Fruit fly (Drosophila melanogaster) whole organism, wandering third instar larva: ENCODE measurements around the gene CG33252.

Experiments used
- Abd-B ChIP-seq: fragments of >200 bp; optimal IDR thresholded peaks from 2 replicates; lab custom pipeline; 2017; ENCODE audit warnings: missing biosample characterization, missing genetic modification characterization
- CG32264 ChIP-seq: fragments of 200-800 bp; sonication (Bioruptor generic); optimal IDR thresholded peaks from 2 replicates; lab custom pipeline; 2016; ENCODE audit warnings: missing biosample characterization, missing genetic modification characterization
- CG9705 ChIP-seq: fragments of 200-800 bp; sonication (Bioruptor generic); optimal IDR thresholded peaks from 2 replicates; lab custom pipeline; 2018; ENCODE audit warnings: missing biosample characterization, mild to moderate bottlenecking, missing genetic modification characterization
- CrebA ChIP-seq: fragments of 200-800 bp; sonication (Bioruptor generic); optimal IDR thresholded peaks from 2 replicates; lab custom pipeline; 2016; ENCODE audit warnings: missing biosample characterization, mild to moderate bottlenecking, missing genetic modification characterization, borderline replicate concordance
- Dfd ChIP-seq: fragments of >200 bp; optimal IDR thresholded peaks from 2 replicates; lab custom pipeline; 2017; ENCODE audit warnings: missing biosample characterization, missing genetic modification characterization
- Dif ChIP-seq: fragments of 200-275, 200-300 bp; sonication (Bioruptor generic); optimal IDR thresholded peaks from 2 replicates; lab custom pipeline; 2018; ENCODE audit warnings: missing biosample characterization, missing genetic modification characterization; ENCODE audit not compliant: partially characterized antibody
- GATAd ChIP-seq: sonication (Bioruptor generic); optimal IDR thresholded peaks from 2 replicates; lab custom pipeline; 2016; ENCODE audit warnings: missing biosample characterization, missing genetic modification characterization
- HLH106 ChIP-seq: fragments of 200-800 bp; optimal IDR thresholded peaks from 3 replicates; lab custom pipeline; 2019; ENCODE audit warnings: missing biosample characterization, mild to moderate bottlenecking, missing genetic modification characterization, moderate library complexity
- Hnf4 ChIP-seq: fragments of 200-800 bp; sonication (Bioruptor generic); optimal IDR thresholded peaks from 2 replicates; lab custom pipeline; 2016; ENCODE audit warnings: missing biosample characterization, mild to moderate bottlenecking, missing genetic modification characterization
- Hr78 ChIP-seq: fragments of >200 bp; optimal IDR thresholded peaks from 2 replicates; lab custom pipeline; 2017; ENCODE audit warnings: missing biosample characterization, missing genetic modification characterization
- Hr83 ChIP-seq: fragments of 200-300 bp; sonication (Bioruptor generic); optimal IDR thresholded peaks from 2 replicates; lab custom pipeline; 2016; ENCODE audit warnings: missing biosample characterization, mild to moderate bottlenecking, missing genetic modification characterization, moderate library complexity; ENCODE audit not compliant: poor library complexity, severe bottlenecking
- Jra ChIP-seq: sonication (Bioruptor generic); optimal IDR thresholded peaks from 2 replicates; lab custom pipeline; 2016; ENCODE audit warnings: missing biosample characterization, missing genetic modification characterization
- Mio ChIP-seq: sonication (Bioruptor generic); optimal IDR thresholded peaks from 2 replicates; lab custom pipeline; 2016; ENCODE audit warnings: missing biosample characterization, missing genetic modification characterization
- Myc ChIP-seq: fragments of >200 bp; optimal IDR thresholded peaks from 2 replicates; lab custom pipeline; 2017
- N ChIP-seq: fragments of >200 bp; optimal IDR thresholded peaks from 2 replicates; lab custom pipeline; 2018; ENCODE audit warnings: missing biosample characterization, missing external identifiers, missing genetic modification characterization
- OdsH ChIP-seq: fragments of 200-800 bp; sonication (Bioruptor generic); optimal IDR thresholded peaks from 2 replicates; lab custom pipeline; 2016; ENCODE audit warnings: missing biosample characterization, mild to moderate bottlenecking, missing genetic modification characterization
- Rel ChIP-seq, 2 experiments: fragments of 200-800 bp; sonication (Bioruptor generic) in 1 of 2; optimal IDR thresholded peaks; 2 replicates in 1 of 2; 3 replicates in 1 of 2; lab custom pipeline; 2016 to 2019; ENCODE audit warnings: mild to moderate bottlenecking in 2 of 2, missing biosample characterization in 2 of 2, missing genetic modification characterization in 2 of 2, moderate library complexity in 1 of 2
- Sp1 ChIP-seq: fragments of 200-800 bp; sonication (Bioruptor generic); optimal IDR thresholded peaks from 3 replicates; lab custom pipeline; 2019; ENCODE audit warnings: missing biosample characterization, mild to moderate bottlenecking, missing genetic modification characterization, moderate library complexity
- Vsx2 ChIP-seq: fragments of 200-300, 225-300 bp; sonication (Bioruptor generic); optimal IDR thresholded peaks from 2 replicates; lab custom pipeline; 2018; ENCODE audit warnings: missing biosample characterization, missing genetic modification characterization; ENCODE audit not compliant: partially characterized antibody
- br ChIP-seq: fragments of 200-800 bp; sonication (Bioruptor generic); optimal IDR thresholded peaks from 2 replicates; lab custom pipeline; 2016; ENCODE audit warnings: missing biosample characterization, missing genetic modification characterization
- brk ChIP-seq: fragments of 200-800 bp; sonication (Bioruptor generic); optimal IDR thresholded peaks from 2 replicates; lab custom pipeline; 2016; ENCODE audit warnings: missing biosample characterization, mild to moderate bottlenecking, missing genetic modification characterization
- dl ChIP-seq, 2 experiments: fragments of 175-275, 200-275 bp in 1 of 2; fragments of 200-275 bp in 1 of 2; sonication (Bioruptor generic); optimal IDR thresholded peaks; lab custom pipeline; 2018; ENCODE audit warnings: mild to moderate bottlenecking in 2 of 2, missing biosample characterization in 2 of 2, missing genetic modification characterization in 2 of 2, moderate library complexity in 2 of 2; ENCODE audit not compliant: partially characterized antibody in 2 of 2, insufficient read depth in 1 of 2
- dmrt93B ChIP-seq: fragments of 200-800 bp; sonication (Bioruptor generic); optimal IDR thresholded peaks from 2 replicates; lab custom pipeline; 2018; ENCODE audit warnings: missing biosample characterization, mild to moderate bottlenecking, missing genetic modification characterization
- dsf ChIP-seq: sonication (Bioruptor generic); optimal IDR thresholded peaks from 2 replicates; lab custom pipeline; 2016; ENCODE audit warnings: missing biosample characterization, missing genetic modification characterization, borderline replicate concordance
- ey ChIP-seq: fragments of 200-800 bp; sonication (Bioruptor generic); optimal IDR thresholded peaks from 2 replicates; lab custom pipeline; 2016; ENCODE audit warnings: missing biosample characterization, missing genetic modification characterization
- foxo ChIP-seq, 2 experiments: fragments of 200-800 bp; sonication (Bioruptor generic); optimal IDR thresholded peaks; 2 replicates in 1 of 2; 3 replicates in 1 of 2; lab custom pipeline; 2016 to 2017; ENCODE audit warnings: missing biosample characterization in 2 of 2, missing genetic modification characterization in 2 of 2
- fru ChIP-seq: fragments of 200-800 bp; sonication (Bioruptor generic); optimal IDR thresholded peaks from 3 replicates; lab custom pipeline; 2016; ENCODE audit warnings: missing biosample characterization, mild to moderate bottlenecking, missing genetic modification characterization
- h ChIP-seq: fragments of 200-800 bp; sonication (Bioruptor generic); optimal IDR thresholded peaks from 3 replicates; lab custom pipeline; 2016; ENCODE audit warnings: missing biosample characterization, mild to moderate bottlenecking, missing genetic modification characterization
- jim ChIP-seq: fragments of 175-275, 200-325 bp; sonication (Bioruptor generic); optimal IDR thresholded peaks from 2 replicates; lab custom pipeline; 2016; ENCODE audit warnings: missing biosample characterization, mild to moderate bottlenecking, missing genetic modification characterization
- lola ChIP-seq: fragments of >200 bp; optimal IDR thresholded peaks from 2 replicates; lab custom pipeline; 2017; ENCODE audit warnings: missing biosample characterization, missing genetic modification characterization
- pan ChIP-seq: fragments of >200 bp; optimal IDR thresholded peaks from 2 replicates; lab custom pipeline; 2017
- psq ChIP-seq: fragments of 200-800 bp; sonication (Bioruptor generic); optimal IDR thresholded peaks from 3 replicates; lab custom pipeline; 2017; ENCODE audit warnings: missing biosample characterization, mild to moderate bottlenecking, missing genetic modification characterization, moderate library complexity
- rgr ChIP-seq: fragments of 200-800 bp; sonication (Bioruptor generic); optimal IDR thresholded peaks from 3 replicates; lab custom pipeline; 2016; ENCODE audit warnings: missing biosample characterization, mild to moderate bottlenecking, missing genetic modification characterization
- sage ChIP-seq: fragments of 200-800 bp; sonication (Bioruptor generic); optimal IDR thresholded peaks from 2 replicates; lab custom pipeline; 2016; ENCODE audit warnings: missing biosample characterization, mild to moderate bottlenecking, missing genetic modification characterization
- sv ChIP-seq: fragments of 200-800 bp; sonication (Bioruptor generic); optimal IDR thresholded peaks from 3 replicates; lab custom pipeline; 2016; ENCODE audit warnings: missing biosample characterization, missing genetic modification characterization
- tai ChIP-seq: sonication (Bioruptor generic); optimal IDR thresholded peaks from 2 replicates; lab custom pipeline; 2016; ENCODE audit warnings: missing biosample characterization, missing genetic modification characterization
- usp ChIP-seq: fragments of >200 bp; optimal IDR thresholded peaks from 2 replicates; lab custom pipeline; 2017; ENCODE audit warnings: missing biosample characterization, missing genetic modification characterization
- woc ChIP-seq: sonication (Bioruptor generic); optimal IDR thresholded peaks from 2 replicates; lab custom pipeline; 2016; ENCODE audit warnings: missing biosample characterization, mild to moderate bottlenecking, missing genetic modification characterization

Gene CG33252

DNA sequence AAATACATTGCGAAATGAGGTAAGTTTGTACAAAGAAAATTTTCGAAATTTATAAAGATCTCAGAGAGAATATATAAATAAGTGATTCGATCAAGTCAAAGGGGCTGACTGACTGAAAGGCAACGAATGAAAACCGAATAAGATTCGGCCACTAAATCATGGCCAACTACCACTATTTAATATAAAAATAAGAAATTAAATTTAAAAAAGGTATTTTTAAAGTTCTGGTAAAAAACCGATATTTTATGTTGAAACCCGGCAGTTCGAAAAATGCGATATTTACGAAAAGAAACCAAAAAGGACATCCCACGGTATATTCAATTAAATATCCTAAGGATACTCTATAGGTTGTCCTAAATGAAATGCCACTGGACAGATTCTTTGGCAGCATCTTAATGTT lies at the start of gene CG33252:
TSS of gene CG33252 (minus strand) at position 101 of the 400 bp plus-strand sequence.
- TF ChIP-seq pan (lab: Kevin White, UChicago): no peak
- no peak for TF ChIP-seq Hr78 (GFP tag; lab: Kevin White, UChicago)

- no peak for TF ChIP-seq Myc
- no peak for TF ChIP-seq usp
- no peak for TF ChIP-seq Hr78 (GFP tag; lab: Kevin White, UChicago)
- no peak for TF ChIP-seq HLH106 (tag; lab: Kevin White, UChicago)
- no peak for TF ChIP-seq OdsH
- TF ChIP-seq Dfd (GFP tag; lab: Kevin White, UChicago): no peak
- TF ChIP-seq brk: no peak
- TF ChIP-seq foxo (GFP tag; optimal IDR thresholded peaks at IDR 0.05; lab: Kevin White, UChicago): no peak
- no peak for TF ChIP-seq dsf
- TF ChIP-seq dl (GFP tag; optimal IDR thresholded peaks at IDR 0.05; lab: Kevin White, UChicago; ENCODE audit: insufficient read depth in 1 of 2, partially characterized antibody in 2 of 2): no peak
- no peak for TF ChIP-seq pan (lab: Kevin White, UChicago)
- no peak for TF ChIP-seq Sp1 (GFP tag; lab: Kevin White, UChicago)
- no peak for TF ChIP-seq CrebA
- TF ChIP-seq sage (GFP tag; lab: Kevin White, UChicago): no peak
- TF ChIP-seq dmrt93B (GFP tag; lab: Kevin White, UChicago): no peak
- no peak for TF ChIP-seq Hr83 (GFP tag; lab: Kevin White, UChicago)
Measured at dm6 chrX:16946604-16947003, 49.6 kb upstream of the CG33252 start.

- TF ChIP-seq usp: no peak
- no peak for TF ChIP-seq woc
- no peak for TF ChIP-seq Myc
- peak; percentile 74 for TF ChIP-seq ey (GFP tag; lab: Kevin White, UChicago)
- TF ChIP-seq HLH106 (tag; lab: Kevin White, UChicago): peak; percentile 67
- no peak for TF ChIP-seq CrebA
- TF ChIP-seq dsf: no peak
- TF ChIP-seq dmrt93B (GFP tag; lab: Kevin White, UChicago): peak; percentile 53
- peak; percentile 76 for TF ChIP-seq rgr (GFP tag; lab: Kevin White, UChicago)
- no peak for TF ChIP-seq N (GFP tag; lab: Kevin White, UChicago)
- no peak for TF ChIP-seq Hr78 (GFP tag; lab: Kevin White, UChicago)
- no peak for TF ChIP-seq Vsx2 (GFP tag; lab: Kevin White, UChicago)
- peak; percentile 66 for TF ChIP-seq fru (GFP tag; lab: Kevin White, UChicago)
- peak in 1 of 2 experiments; percentile 76 for TF ChIP-seq foxo (GFP tag; optimal IDR thresholded peaks at IDR 0.05; lab: Kevin White, UChicago)
- TF ChIP-seq Abd-B (GFP tag; lab: Kevin White, UChicago): no peak
- TF ChIP-seq OdsH: peak; percentile 58
- peak; percentile 62 for TF ChIP-seq Sp1 (GFP tag; lab: Kevin White, UChicago)
- no peak for TF ChIP-seq Dif (GFP tag; lab: Kevin White, UChicago)
- no peak for TF ChIP-seq tai
- no peak for TF ChIP-seq Mio (GFP tag; lab: Kevin White, UChicago)
- TF ChIP-seq Hr83 (GFP tag; lab: Kevin White, UChicago): no peak
- peak; percentile 59 for TF ChIP-seq br (GFP tag; lab: Kevin White, UChicago)
- no peak for TF ChIP-seq dl (GFP tag; optimal IDR thresholded peaks at IDR 0.05; lab: Kevin White, UChicago; ENCODE audit: insufficient read depth in 1 of 2, partially characterized antibody in 2 of 2)
- TF ChIP-seq Rel (GFP tag; optimal IDR thresholded peaks at IDR 0.05; lab: Kevin White, UChicago): no peak
- no peak for TF ChIP-seq Rel (tag; optimal IDR thresholded peaks at IDR 0.05; lab: Kevin White, UChicago)
- no peak for TF ChIP-seq Jra (GFP tag; lab: Kevin White, UChicago)
- TF ChIP-seq psq (GFP tag; lab: Kevin White, UChicago): peak; percentile 55
- TF ChIP-seq CG32264 (GFP tag; lab: Kevin White, UChicago): no peak
- TF ChIP-seq CG9705 (GFP tag; lab: Kevin White, UChicago): no peak
- no peak for TF ChIP-seq sage (GFP tag; lab: Kevin White, UChicago)
- TF ChIP-seq h (GFP tag; lab: Kevin White, UChicago): peak; percentile 75
- no peak for TF ChIP-seq lola (GFP tag; lab: Kevin White, UChicago)
- TF ChIP-seq GATAd: no peak
- TF ChIP-seq Hnf4 (GFP tag; lab: Kevin White, UChicago): peak; percentile 45
- no peak for TF ChIP-seq sv
- TF ChIP-seq Dfd (GFP tag; lab: Kevin White, UChicago): no peak
- TF ChIP-seq pan (lab: Kevin White, UChicago): no peak
- TF ChIP-seq jim: no peak
- no peak for TF ChIP-seq brk
Measured at dm6 chrX:16945414-16945813, 48.4 kb upstream of the CG33252 start.
